Fruit fly (Drosophila melanogaster): ENCODE data around the gene primo-1.

The primo-1 gene

DNA sequence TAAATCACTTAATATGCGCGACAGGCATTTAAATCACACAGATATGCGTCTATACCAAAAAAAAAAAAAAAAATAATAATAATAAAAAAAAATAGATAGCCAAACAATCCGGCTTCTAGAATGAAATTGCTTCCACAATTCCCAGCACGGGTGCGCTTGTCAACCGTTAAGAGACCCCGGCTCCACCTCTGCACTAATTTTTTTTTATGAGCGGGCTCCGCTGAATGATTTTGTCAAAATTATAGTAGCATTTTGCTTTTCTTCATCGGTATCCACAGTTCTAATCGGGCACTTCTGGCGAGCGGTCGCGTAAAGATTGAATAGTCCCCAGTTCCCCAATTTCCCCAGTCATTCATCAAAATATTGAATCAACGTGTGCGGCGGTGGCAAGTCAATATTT lies 5.2 kb downstream of the primo-1 start, which contains the start of gene Adgf-C:
Adgf-C (plus strand) TSS at position 301 of the 400 bp plus-strand sequence.
- TF ChIP-seq kay (GFP tag; ENCODE audit: borderline replicate concordance) (peak; percentile 46), CG14711 (tag; optimal IDR thresholded peaks at IDR 0.05) (no peak), CG1620 (GFP tag; optimal IDR thresholded peaks at IDR 0.05) (no peak)

DNA sequence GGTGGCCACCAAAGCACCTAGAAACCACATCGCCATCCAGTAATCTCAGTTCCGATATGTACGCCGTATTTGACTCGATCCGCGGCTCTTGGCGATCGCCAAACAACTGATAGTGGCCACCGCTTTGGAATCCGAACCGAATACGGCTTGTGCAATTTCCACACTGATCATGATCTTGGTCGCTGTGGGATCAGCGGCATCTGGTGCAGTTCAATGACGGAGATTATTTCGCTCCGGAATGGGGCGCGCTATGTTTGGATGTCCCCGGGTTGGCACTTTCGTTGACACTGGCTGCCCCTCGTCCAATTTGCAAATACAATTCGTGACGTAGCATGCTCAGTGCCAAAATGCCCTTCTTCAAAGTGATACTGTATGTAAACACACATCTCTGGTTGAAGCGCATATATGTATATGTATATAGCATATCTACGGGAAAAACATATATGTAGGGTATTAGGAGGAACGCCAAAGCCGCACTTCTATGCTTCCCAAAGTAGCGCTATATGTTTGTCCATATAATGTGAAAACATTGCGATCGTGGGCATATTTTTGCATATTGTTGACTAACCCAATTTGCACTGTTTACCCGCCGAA lies 6.2 kb downstream of the primo-1 start, which contains the start of gene Adgf-D:
Adgf-D (minus strand) TSS at position 111 of the 594 bp plus-strand sequence.
- TF ChIP-seq cic (GFP tag; optimal IDR thresholded peaks at IDR 0.05) (peak; percentile 52), CG1620 (GFP tag; optimal IDR thresholded peaks at IDR 0.05) (no peak), CG7101 (tag; optimal IDR thresholded peaks at IDR 0.05) (no peak)

dm6 chr3R:13700738-13701137 lies 10.9 kb downstream of the primo-1 start, which contains the start of gene f-cup:
f-cup (minus strand) TSS chr3R:13700838.
- TF ChIP-seq CG1620 (GFP tag; optimal IDR thresholded peaks at IDR 0.05): no peak
- no peak for TF ChIP-seq CG33017 (tag; optimal IDR thresholded peaks at IDR 0.05)
- TF ChIP-seq bab1 (GFP tag; optimal IDR thresholded peaks at IDR 0.05): no peak
- TF ChIP-seq Clk (GFP tag; optimal IDR thresholded peaks at IDR 0.05): no peak

DNA sequence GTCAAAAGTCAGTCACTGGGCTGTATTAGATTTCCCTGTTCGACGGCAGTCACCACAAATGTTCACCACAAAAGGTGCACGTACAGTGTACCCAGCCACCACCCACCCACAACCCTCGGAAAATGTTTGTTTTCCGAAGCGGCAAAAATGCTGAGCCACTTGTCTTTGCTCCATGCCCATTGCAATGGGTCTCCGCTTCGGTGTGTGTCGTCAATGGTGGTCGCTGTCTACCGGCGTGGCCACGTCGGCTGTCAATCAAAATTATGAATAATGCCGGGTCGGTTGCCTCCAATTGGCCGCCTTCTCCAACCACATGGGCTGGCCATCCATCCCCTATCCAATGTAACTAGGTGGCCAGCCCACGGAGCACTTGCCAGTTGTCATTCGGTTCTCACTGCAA lies 11.4 kb downstream of the primo-1 start, which contains the start of gene ninaB:
ninaB (plus strand) TSS at position 374 of the 400 bp plus-strand sequence.
- TF ChIP-seq CG12768 (GFP tag; optimal IDR thresholded peaks at IDR 0.05) (peak; percentile 63), CG1620 (GFP tag; optimal IDR thresholded peaks at IDR 0.05) (no peak), CG7045 (GFP tag; optimal IDR thresholded peaks at IDR 0.05) (no peak), CG5204 (GFP tag; optimal IDR thresholded peaks at IDR 0.05) (no peak), kay (GFP tag; ENCODE audit: borderline replicate concordance) (no peak), cic (GFP tag; optimal IDR thresholded peaks at IDR 0.05) (no peak), ovo (GFP tag; optimal IDR thresholded peaks at IDR 0.05) (no peak)

DNA sequence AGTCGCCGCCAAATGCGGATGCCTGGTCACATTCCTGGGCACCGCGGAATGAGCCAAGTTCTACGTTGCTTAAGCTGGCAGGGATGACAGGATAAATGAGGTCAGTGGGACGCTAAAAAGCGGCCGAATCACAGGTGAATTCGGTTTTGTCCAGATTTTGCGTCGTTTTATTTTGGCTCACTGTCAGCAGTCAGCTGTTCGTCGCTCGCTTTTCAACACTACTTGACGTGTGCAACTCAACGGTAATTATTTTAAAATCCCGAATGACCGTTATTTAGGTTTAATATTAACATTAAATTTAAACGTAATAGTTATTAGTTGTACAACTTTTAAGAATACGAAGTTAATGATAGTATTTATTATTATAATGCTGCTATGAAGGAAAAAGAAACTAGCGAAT lies 12.3 kb downstream of the primo-1 start:
- TF ChIP-seq kay (GFP tag; ENCODE audit: borderline replicate concordance) (no peak), pad (GFP tag; optimal IDR thresholded peaks at IDR 0.05) (no peak), Crg-1 (GFP tag; optimal IDR thresholded peaks at IDR 0.05) (no peak), Clk (GFP tag; optimal IDR thresholded peaks at IDR 0.05) (no peak), CG11617 (GFP tag; optimal IDR thresholded peaks at IDR 0.05) (no peak), CG7101 (tag; optimal IDR thresholded peaks at IDR 0.05) (no peak), CG12768 (GFP tag; optimal IDR thresholded peaks at IDR 0.05) (no peak), bab1 (GFP tag; optimal IDR thresholded peaks at IDR 0.05) (peak; percentile 39), CG1620 (GFP tag; optimal IDR thresholded peaks at IDR 0.05) (no peak), Mnt (GFP tag; optimal IDR thresholded peaks at IDR 0.05) (no peak), CG33017 (tag; optimal IDR thresholded peaks at IDR 0.05) (no peak), cnc (optimal IDR thresholded peaks at IDR 0.05) (no peak), toe (GFP tag; optimal IDR thresholded peaks at IDR 0.05) (no peak), ovo (GFP tag; optimal IDR thresholded peaks at IDR 0.05) (no peak), cic (GFP tag; optimal IDR thresholded peaks at IDR 0.05) (no peak), CG14711 (tag; optimal IDR thresholded peaks at IDR 0.05) (no peak), CG5204 (GFP tag; optimal IDR thresholded peaks at IDR 0.05) (no peak), tj (GFP tag; optimal IDR thresholded peaks at IDR 0.05) (peak; percentile 9)

dm6 chr3R:13693753-13694152 lies 17.9 kb downstream of the primo-1 start, which contains the start of gene CG14367:
CG14367 (plus strand) TSS chr3R:13694053.
- TF ChIP-seq Hr96 (GFP tag; optimal IDR thresholded peaks at IDR 0.05): no peak
- TF ChIP-seq Clk (GFP tag; optimal IDR thresholded peaks at IDR 0.05): no peak
- TF ChIP-seq bab1 (GFP tag; optimal IDR thresholded peaks at IDR 0.05): no peak
- TF ChIP-seq ovo (GFP tag; optimal IDR thresholded peaks at IDR 0.05): no peak
- no peak for TF ChIP-seq CG11617 (GFP tag; optimal IDR thresholded peaks at IDR 0.05)
- no peak for TF ChIP-seq CG1620 (GFP tag; optimal IDR thresholded peaks at IDR 0.05)
- no peak for TF ChIP-seq CG14711 (tag; optimal IDR thresholded peaks at IDR 0.05)

DNA sequence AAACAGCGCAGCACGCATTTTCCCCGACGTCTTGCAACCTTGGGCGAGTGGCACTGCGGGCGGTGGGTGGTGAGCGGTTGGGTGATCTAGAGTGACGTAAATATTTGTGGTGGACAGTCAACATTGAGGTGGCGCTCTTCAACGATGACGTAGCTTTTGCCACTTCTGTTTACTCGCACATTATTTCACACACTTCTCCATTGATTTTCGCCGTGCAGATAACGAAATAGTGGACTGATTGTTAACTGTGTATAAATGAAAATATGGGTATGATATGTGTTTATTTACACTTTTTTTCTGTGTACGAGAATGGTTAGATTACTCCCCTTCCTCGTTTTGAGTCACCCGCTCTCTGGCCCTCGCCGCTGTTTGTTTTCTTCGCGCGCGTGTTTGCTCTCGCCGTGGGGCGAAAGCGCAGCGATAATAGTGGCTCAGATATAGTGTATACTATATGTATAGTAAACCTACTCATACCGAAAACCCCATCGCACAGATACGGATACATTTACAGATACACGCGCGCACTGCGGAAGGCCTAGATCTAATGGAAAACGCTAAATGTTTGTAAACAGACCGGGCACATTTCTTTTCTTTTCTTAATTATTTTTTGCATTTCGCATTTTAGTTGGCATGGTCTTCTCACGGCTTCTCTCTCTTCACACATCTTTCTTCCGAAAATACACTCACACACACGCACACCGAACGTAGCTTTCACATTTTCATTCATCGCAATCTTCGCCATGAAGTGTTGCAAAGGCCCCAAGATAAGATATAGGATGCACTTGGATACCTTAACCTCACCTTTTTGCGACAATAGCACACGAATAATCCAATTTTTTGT lies 25.0 kb downstream of the primo-1 start, which contains the start of gene omd:
omd (minus strand) TSS at position 840 of the 841 bp plus-strand sequence.
- peak; percentile 65 for TF ChIP-seq CG11617 (GFP tag; optimal IDR thresholded peaks at IDR 0.05)
- TF ChIP-seq toe (GFP tag; optimal IDR thresholded peaks at IDR 0.05): peak; percentile 25
- TF ChIP-seq CG14711 (tag; optimal IDR thresholded peaks at IDR 0.05): no peak
- TF ChIP-seq CG7101 (tag; optimal IDR thresholded peaks at IDR 0.05): peak; percentile 76
- peak; percentile 30 for TF ChIP-seq Clk (GFP tag; optimal IDR thresholded peaks at IDR 0.05)
- TF ChIP-seq tj (GFP tag; optimal IDR thresholded peaks at IDR 0.05): no peak
- peak; percentile 32 for TF ChIP-seq Crg-1 (GFP tag; optimal IDR thresholded peaks at IDR 0.05)
- peak; percentile 92 for TF ChIP-seq Mnt (GFP tag; optimal IDR thresholded peaks at IDR 0.05)
- TF ChIP-seq cic (GFP tag; optimal IDR thresholded peaks at IDR 0.05): peak; percentile 100
- peak; percentile 70 for TF ChIP-seq ovo (GFP tag; optimal IDR thresholded peaks at IDR 0.05)
- TF ChIP-seq CG12768 (GFP tag; optimal IDR thresholded peaks at IDR 0.05): peak; percentile 84
- peak; percentile 77 for TF ChIP-seq CG7045 (GFP tag; optimal IDR thresholded peaks at IDR 0.05)
- TF ChIP-seq cnc (optimal IDR thresholded peaks at IDR 0.05): no peak
- TF ChIP-seq pad (GFP tag; optimal IDR thresholded peaks at IDR 0.05): peak; percentile 52
- no peak for TF ChIP-seq CG5204 (GFP tag; optimal IDR thresholded peaks at IDR 0.05)
- TF ChIP-seq CG1620 (GFP tag; optimal IDR thresholded peaks at IDR 0.05): peak; percentile 8
- TF ChIP-seq CG33017 (tag; optimal IDR thresholded peaks at IDR 0.05): peak; percentile 64
- no peak for TF ChIP-seq bab1 (GFP tag; optimal IDR thresholded peaks at IDR 0.05)
- peak; percentile 57 for TF ChIP-seq Hr96 (GFP tag; optimal IDR thresholded peaks at IDR 0.05)
- peak; percentile 99 for TF ChIP-seq kay (GFP tag; ENCODE audit: borderline replicate concordance)

Measured in whole organism, adult.